Fruit fly (Drosophila melanogaster): Measurements from ENCODE around the gene CG44174.

DNA sequence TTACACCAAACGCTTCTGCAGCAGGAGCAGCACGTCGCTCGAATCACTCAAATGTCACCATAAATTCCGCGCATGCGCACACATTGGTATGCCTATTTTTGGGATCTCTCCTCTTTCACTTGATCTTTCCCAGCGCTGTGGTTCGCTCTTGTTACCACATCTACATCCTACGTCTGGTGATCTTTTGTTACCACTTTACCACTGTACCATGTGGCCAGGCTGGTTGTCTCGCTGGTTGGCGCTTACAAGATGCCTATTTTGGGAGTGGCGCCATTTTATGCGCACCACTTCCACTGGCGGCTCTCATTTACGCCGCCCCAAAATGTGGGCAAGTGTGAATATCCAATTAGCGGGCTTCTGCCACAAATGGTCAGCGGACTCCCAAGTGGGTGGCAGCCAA, 9.8 kb downstream of the CG44174 start:
- no peak for TF ChIP-seq Myc (optimal IDR thresholded peaks at IDR 0.05)
- no peak for TF ChIP-seq Sin3A (optimal IDR thresholded peaks at IDR 0.05)
- no peak for TF ChIP-seq h (optimal IDR thresholded peaks at IDR 0.05)

All from Kc167 (cell line).